Fruit fly (Drosophila melanogaster) whole organism, embryonic: ENCODE results near the gene CG33791.

Experiments used
- CG10267 ChIP-seq: fragments of 200-800 bp; sonication (Bioruptor generic); optimal IDR thresholded peaks from 2 replicates; lab custom pipeline; 2018; ENCODE audit warnings: missing biosample characterization, mild to moderate bottlenecking, missing genetic modification characterization, moderate library complexity
- CG12942 ChIP-seq: fragments of 200-800 bp; sonication (Bioruptor generic); optimal IDR thresholded peaks from 3 replicates; lab custom pipeline; 2016; ENCODE audit warnings: missing biosample characterization, missing genetic modification characterization
- CG13296 ChIP-seq: fragments of 200-800 bp; sonication (Bioruptor generic); optimal IDR thresholded peaks from 3 replicates; lab custom pipeline; 2018; ENCODE audit warnings: missing biosample characterization, mild to moderate bottlenecking, missing genetic modification characterization
- CG13775 ChIP-seq: fragments of 200-800 bp; sonication (Bioruptor generic); optimal IDR thresholded peaks from 3 replicates; lab custom pipeline; 2017; ENCODE audit warnings: missing biosample characterization, mild to moderate bottlenecking, missing genetic modification characterization
- CG15479 ChIP-seq: fragments of 200-800 bp; sonication (Bioruptor generic); optimal IDR thresholded peaks from 3 replicates; lab custom pipeline; 2019; ENCODE audit warnings: missing biosample characterization, mild to moderate bottlenecking, missing genetic modification characterization, moderate library complexity
- CG15514 ChIP-seq: fragments of 200-800 bp; sonication (Bioruptor generic); optimal IDR thresholded peaks from 3 replicates; lab custom pipeline; 2017; ENCODE audit warnings: missing biosample characterization, missing genetic modification characterization, mild to moderate bottlenecking, moderate library complexity, missing genetic modification reagents
- CG15601 ChIP-seq: fragments of 200-800 bp; sonication (Bioruptor generic); optimal IDR thresholded peaks from 3 replicates; lab custom pipeline; 2019; ENCODE audit warnings: missing biosample characterization, mild to moderate bottlenecking, missing genetic modification characterization, moderate library complexity
- CG31441 ChIP-seq: fragments of 200-800 bp; sonication (Bioruptor generic); IDR thresholded peaks from 2 replicates; pipeline ENCODE4 v1.3.6; 2022; ENCODE audit warnings: missing biosample characterization, missing genetic modification characterization
- CG43689 ChIP-seq: fragments of 200-800 bp; sonication (Bioruptor generic); IDR thresholded peaks from 2 replicates; pipeline ENCODE4 v1.3.6; 2022; ENCODE audit warnings: missing biosample characterization, missing genetic modification characterization
- CG4854 ChIP-seq: fragments of 200-800 bp; sonication (Bioruptor generic); optimal IDR thresholded peaks from 2 replicates; lab custom pipeline; 2016; ENCODE audit warnings: missing biosample characterization, missing genetic modification characterization, inconsistent platforms
- CG6813 ChIP-seq: fragments of 200-800 bp; sonication (Bioruptor generic); optimal IDR thresholded peaks from 2 replicates; lab custom pipeline; 2017; ENCODE audit warnings: missing biosample characterization, missing genetic modification characterization, mild to moderate bottlenecking, moderate library complexity, missing genetic modification reagents
- CG7556 ChIP-seq: fragments of 200-800 bp; sonication (Bioruptor generic); optimal IDR thresholded peaks from 2 replicates; lab custom pipeline; 2017; ENCODE audit warnings: missing biosample characterization, mild to moderate bottlenecking, missing genetic modification characterization
- CG7786 ChIP-seq: fragments of 200-800 bp; sonication (Bioruptor generic); optimal IDR thresholded peaks from 2 replicates; lab custom pipeline; 2016; ENCODE audit warnings: missing biosample characterization, missing genetic modification characterization
- CG9727 ChIP-seq: fragments of 200-800 bp; sonication (Bioruptor generic); optimal IDR thresholded peaks from 3 replicates; lab custom pipeline; 2017; ENCODE audit warnings: missing biosample characterization, mild to moderate bottlenecking, missing genetic modification characterization
- CG9797 ChIP-seq: fragments of 200-800 bp; sonication (Bioruptor generic); optimal IDR thresholded peaks from 3 replicates; lab custom pipeline; 2018; ENCODE audit warnings: missing biosample characterization, mild to moderate bottlenecking, missing genetic modification characterization
- Doc2 ChIP-seq: fragments of 200-800 bp; sonication (Bioruptor generic); IDR thresholded peaks from 2 replicates; pipeline ENCODE4 v1.3.6; 2022; ENCODE audit warnings: missing biosample characterization, missing genetic modification characterization
- Doc3 ChIP-seq: fragments of 200-800 bp; sonication (Bioruptor generic); IDR thresholded peaks from 3 replicates; pipeline ENCODE4 v1.3.6; 2022; ENCODE audit warnings: missing biosample characterization, missing genetic modification characterization; ENCODE audit not compliant: partially characterized antibody
- Ets97D ChIP-seq: fragments of 200-800 bp; sonication (Bioruptor generic); optimal IDR thresholded peaks from 3 replicates; lab custom pipeline; 2016; ENCODE audit warnings: missing biosample characterization, missing genetic modification characterization
- HmgZ ChIP-seq: fragments of 200-800 bp; sonication (Bioruptor generic); optimal IDR thresholded peaks from 2 replicates; lab custom pipeline; 2018; ENCODE audit warnings: missing biosample characterization, mild to moderate bottlenecking, missing genetic modification characterization
- Hr3 ChIP-seq: fragments of 200-800 bp; sonication (Bioruptor generic); optimal IDR thresholded peaks from 3 replicates; lab custom pipeline; 2016; ENCODE audit warnings: missing biosample characterization, missing genetic modification characterization
- Lpt ChIP-seq: fragments of >200 bp; optimal IDR thresholded peaks from 2 replicates; lab custom pipeline; 2018; ENCODE audit warnings: missing biosample characterization, missing genetic modification characterization
- MBD-R2 ChIP-seq: fragments of 200-800 bp; sonication (Bioruptor generic); IDR thresholded peaks from 2 replicates; pipeline ENCODE4 v1.3.6; 2022; ENCODE audit warnings: missing biosample characterization, missing genetic modification characterization
- Nf-YB ChIP-seq: fragments of 200-800 bp; sonication (Bioruptor generic); optimal IDR thresholded peaks from 3 replicates; lab custom pipeline; 2019; ENCODE audit warnings: missing biosample characterization, mild to moderate bottlenecking, missing genetic modification characterization, moderate library complexity
- Rfx ChIP-seq: fragments of 200-800 bp; sonication (Bioruptor generic); IDR thresholded peaks from 2 replicates; pipeline ENCODE4 v1.3.6; 2022; ENCODE audit warnings: missing biosample characterization, missing genetic modification characterization
- Scr ChIP-seq: fragments of 200-800 bp; sonication (Bioruptor generic); IDR thresholded peaks from 2 replicates; pipeline ENCODE4 v1.3.6; 2022; ENCODE audit warnings: missing biosample characterization, missing genetic modification characterization; ENCODE audit not compliant: partially characterized antibody
- Sry-β ChIP-seq: fragments of 200-800 bp; sonication (Bioruptor generic); optimal IDR thresholded peaks from 2 replicates; lab custom pipeline; 2018; ENCODE audit warnings: missing biosample characterization, mild to moderate bottlenecking, missing genetic modification characterization, moderate library complexity
- Ssrp ChIP-seq: fragments of 200-800 bp; sonication (Bioruptor generic); optimal IDR thresholded peaks from 2 replicates; lab custom pipeline; 2018; ENCODE audit warnings: missing biosample characterization, mild to moderate bottlenecking, missing genetic modification characterization, moderate library complexity
- Tbp ChIP-seq: fragments of >200 bp; optimal IDR thresholded peaks from 2 replicates; lab custom pipeline; 2018; ENCODE audit warnings: missing biosample characterization, missing genetic modification characterization
- YL-1 ChIP-seq: fragments of 200-800 bp; sonication (Bioruptor generic); optimal IDR thresholded peaks from 3 replicates; lab custom pipeline; 2017; ENCODE audit warnings: missing biosample characterization, mild to moderate bottlenecking, missing genetic modification characterization
- al ChIP-seq: fragments of 200-800 bp; sonication (Bioruptor generic); IDR thresholded peaks from 2 replicates; pipeline ENCODE4 v1.3.6; 2022; ENCODE audit warnings: missing biosample characterization, missing genetic modification characterization
- cg ChIP-seq: fragments of 200-800 bp; sonication (Bioruptor generic); optimal IDR thresholded peaks from 3 replicates; lab custom pipeline; 2019; ENCODE audit warnings: missing biosample characterization, mild to moderate bottlenecking, missing genetic modification characterization, moderate library complexity
- chif ChIP-seq, 2 experiments: fragments of 200-800 bp; sonication (Bioruptor generic); optimal IDR thresholded peaks; 3 replicates each; lab custom pipeline; 2016; ENCODE audit warnings: missing biosample characterization in 2 of 2, missing genetic modification characterization in 2 of 2
- corto ChIP-seq: fragments of 200-800 bp; sonication (Bioruptor generic); optimal IDR thresholded peaks from 2 replicates; lab custom pipeline; 2016; ENCODE audit warnings: missing biosample characterization, mild to moderate bottlenecking, missing genetic modification characterization, moderate library complexity
- croc ChIP-seq: fragments of 200-800 bp; sonication (Bioruptor generic); conservative IDR thresholded peaks from 3 replicates; pipeline ENCODE4 v1.3.6; 2022; ENCODE audit warnings: missing biosample characterization, missing genetic modification characterization
- cwo ChIP-seq: fragments of 200-800 bp; sonication (Bioruptor generic); optimal IDR thresholded peaks from 3 replicates; lab custom pipeline; 2017; ENCODE audit warnings: missing biosample characterization, missing genetic modification characterization, mild to moderate bottlenecking, moderate library complexity, missing genetic modification reagents
- dpn ChIP-seq, 2 experiments: fragments of 200-800 bp; sonication (Bioruptor generic); optimal IDR thresholded peaks; 3 replicates each; lab custom pipeline; 2016; ENCODE audit warnings: missing biosample characterization in 2 of 2, missing genetic modification characterization in 2 of 2
- grau ChIP-seq: fragments of 200-800 bp; optimal IDR thresholded peaks from 3 replicates; lab custom pipeline; 2019; ENCODE audit warnings: missing biosample characterization, mild to moderate bottlenecking, missing genetic modification characterization, moderate library complexity
- gsb-n ChIP-seq: fragments of 200-800 bp; sonication (Bioruptor generic); optimal IDR thresholded peaks from 3 replicates; lab custom pipeline; 2018; ENCODE audit warnings: missing biosample characterization, mild to moderate bottlenecking, missing genetic modification characterization
- hkb ChIP-seq, 2 experiments: fragments of 200-800 bp in 1 of 2; fragments of >200 bp in 1 of 2; sonication (Bioruptor generic) in 1 of 2; IDR thresholded peaks in 1 of 2; optimal IDR thresholded peaks in 1 of 2; 2 replicates each; pipeline versions ENCODE4 v1.3.6 to Lab custom; 2017 to 2022; ENCODE audit warnings: missing biosample characterization in 1 of 2, missing genetic modification characterization in 1 of 2
- row ChIP-seq: fragments of 200-800 bp; sonication (Bioruptor generic); IDR thresholded peaks from 3 replicates; pipeline ENCODE4 v1.3.6; 2022; ENCODE audit warnings: missing biosample characterization, missing genetic modification characterization
- sc ChIP-seq, 3 experiments: fragments of >200 bp in 2 of 3; fragments of 200-800 bp in 1 of 3; sonication (Bioruptor generic) in 1 of 3; optimal IDR thresholded peaks; 2 replicates in 2 of 3; 3 replicates in 1 of 3; lab custom pipeline; 2017; ENCODE audit warnings: mild to moderate bottlenecking in 1 of 3, missing biosample characterization in 1 of 3, missing genetic modification characterization in 1 of 3, missing genetic modification reagents in 1 of 3
- shn ChIP-seq: fragments of 200-800 bp; sonication (Bioruptor generic); optimal IDR thresholded peaks from 3 replicates; lab custom pipeline; 2016; ENCODE audit warnings: missing biosample characterization, missing genetic modification characterization
- slou ChIP-seq: fragments of 200-800 bp; sonication (Bioruptor generic); optimal IDR thresholded peaks from 3 replicates; lab custom pipeline; 2016; ENCODE audit warnings: missing biosample characterization, missing genetic modification characterization
- tap ChIP-seq: fragments of 200-800 bp; optimal IDR thresholded peaks from 3 replicates; lab custom pipeline; 2019; ENCODE audit warnings: missing biosample characterization, mild to moderate bottlenecking, missing genetic modification characterization, moderate library complexity
- trh ChIP-seq: fragments of 200-800 bp; sonication (Bioruptor generic); optimal IDR thresholded peaks from 2 replicates; lab custom pipeline; 2016; ENCODE audit warnings: missing biosample characterization, missing genetic modification characterization
- zf30C ChIP-seq: fragments of 200-800 bp; sonication (Bioruptor generic); optimal IDR thresholded peaks from 3 replicates; lab custom pipeline; 2018; ENCODE audit warnings: missing biosample characterization, mild to moderate bottlenecking, missing genetic modification characterization

The CG33791 gene

dm6 chr3L:1602833-1603128 lies at the start of gene CG33791, which contains the start of gene CG18170:
CG33791 (plus strand) TSS chr3L:1602954.
CG18170 (plus strand) TSS chr3L:1602954.
- TF ChIP-seq cg (GFP tag; lab: Kevin White, UChicago) = no peak
- TF ChIP-seq Ets97D (GFP tag; lab: Kevin White, UChicago) = peak; percentile 52
- no peak for TF ChIP-seq dpn (GFP tag; optimal IDR thresholded peaks at IDR 0.05; lab: Kevin White, UChicago)
- TF ChIP-seq Ssrp (tag; lab: Kevin White, UChicago) = no peak
- TF ChIP-seq CG6813 (GFP tag; lab: Kevin White, UChicago) = no peak
- TF ChIP-seq CG31441 (GFP tag; lab: Robert Waterston, UW) = 0 out of 2 replicates have a peak, but pooled peaks have one; percentile 9
- no peak for TF ChIP-seq CG4854 (GFP tag; lab: Kevin White, UChicago)
- TF ChIP-seq CG13775 (GFP tag; lab: Kevin White, UChicago) = peak; percentile 11
- TF ChIP-seq row (GFP tag; lab: Robert Waterston, UW) = 0 out of 3 replicates have a peak, but pooled peaks have one; percentile 0
- no peak for TF ChIP-seq CG7556 (GFP tag; lab: Kevin White, UChicago)
- no peak for TF ChIP-seq shn (GFP tag; lab: Kevin White, UChicago)
- no peak for TF ChIP-seq sc (optimal IDR thresholded peaks at IDR 0.05; lab: Kevin White, UChicago)
- TF ChIP-seq sc (GFP tag; optimal IDR thresholded peaks at IDR 0.05; lab: Kevin White, UChicago) = peak; percentile 1
- TF ChIP-seq chif (GFP tag; optimal IDR thresholded peaks at IDR 0.05; lab: Kevin White, UChicago) = no peak
- TF ChIP-seq Doc3 (GFP tag; lab: Robert Waterston, UW) = no peak
- TF ChIP-seq CG15601 = peak; percentile 17
- 0 out of 2 replicates have a peak, but pooled peaks have one; percentile 3 for TF ChIP-seq Scr (GFP tag; lab: Robert Waterston, UW)
- no peak for TF ChIP-seq corto (GFP tag; lab: Kevin White, UChicago)
- TF ChIP-seq CG12942 (GFP tag; lab: Kevin White, UChicago) = no peak
- TF ChIP-seq al (GFP tag; lab: Robert Waterston, UW) = no peak
- TF ChIP-seq hkb (optimal IDR thresholded peaks at IDR 0.05; lab: Kevin White, UChicago) = peak; percentile 8
- no peak for TF ChIP-seq hkb (GFP tag; IDR thresholded peaks at IDR 0.05; lab: Robert Waterston, UW)
- TF ChIP-seq Hr3 = no peak
- no peak for TF ChIP-seq Lpt (GFP tag; lab: Kevin White, UChicago)
- TF ChIP-seq MBD-R2 (GFP tag; lab: Robert Waterston, UW) = 0 out of 2 replicates have a peak, but pooled peaks have one; percentile 1
- TF ChIP-seq CG10267 = peak; percentile 54
- peak; percentile 19 for TF ChIP-seq CG9727
- peak; percentile 98 for TF ChIP-seq CG15514
- TF ChIP-seq CG9797 (GFP tag; lab: Kevin White, UChicago) = peak; percentile 39

- TF ChIP-seq cwo (GFP tag; lab: Kevin White, UChicago) (peak; percentile 37), Nf-YB (GFP tag; lab: Kevin White, UChicago) (no peak)
These were observed 49.6 kb upstream of the CG33791 start, which contains the start of gene Pcyt2 for dm6 chr3L:1553193-1553592. Pcyt2 (plus strand) TSS chr3L:1553493.

- no peak for TF ChIP-seq zf30C
- peak; percentile 89 for TF ChIP-seq slou (GFP tag; lab: Kevin White, UChicago)
- TF ChIP-seq YL-1 (GFP tag; lab: Kevin White, UChicago) = peak; percentile 99
- peak; percentile 96 for TF ChIP-seq Rfx
- peak; percentile 80 for TF ChIP-seq CG13296 (GFP tag; lab: Kevin White, UChicago)
- no peak for TF ChIP-seq gsb-n (tag; lab: Kevin White, UChicago)
- TF ChIP-seq CG43689 (GFP tag; lab: Robert Waterston, UW) = peak; percentile 69; the same call in 1 of the 2 replicates
- peak; percentile 72 for TF ChIP-seq trh (GFP tag; lab: Kevin White, UChicago)
- TF ChIP-seq grau (tag; lab: Kevin White, UChicago) = peak; percentile 88
- peak; percentile 64 for TF ChIP-seq Sry-β
- peak; percentile 84 for TF ChIP-seq HmgZ (tag; lab: Kevin White, UChicago)
- peak; percentile 90 for TF ChIP-seq croc (GFP tag; lab: Robert Waterston, UW)
- peak; percentile 33; the same call in 1 of the 2 replicates for TF ChIP-seq Doc2 (GFP tag; lab: Robert Waterston, UW)
- TF ChIP-seq CG7786 (GFP tag; lab: Kevin White, UChicago) = peak; percentile 48
- TF ChIP-seq Tbp (GFP tag; lab: Kevin White, UChicago) = no peak
- TF ChIP-seq tap (tag; lab: Kevin White, UChicago) = peak; percentile 71
- peak; percentile 30 for TF ChIP-seq CG15479 (GFP tag; lab: Kevin White, UChicago)
These were observed 44.5 kb upstream of the CG33791 start, which contains the start of the genes Pex10 and CG12099 for dm6 chr3L:1558178-1558788. Pex10 (plus strand) TSS chr3L:1558228. CG12099 (minus strand) TSS chr3L:1558484.
